Fruit fly (Drosophila melanogaster) whole organism, embryonic: ENCODE measurements around the gene wry.

Experiments used
- ATbp ChIP-seq: fragments of 200-800 bp; sonication (Bioruptor generic); optimal IDR thresholded peaks from 2 replicates; lab custom pipeline; 2017; ENCODE audit warnings: missing biosample characterization, mild to moderate bottlenecking, missing genetic modification characterization, missing genetic modification reagents
- Asciz ChIP-seq: fragments of 200-800 bp; sonication (Bioruptor generic); optimal IDR thresholded peaks from 2 replicates; lab custom pipeline; 2017; ENCODE audit warnings: missing biosample characterization, mild to moderate bottlenecking, missing genetic modification characterization, missing genetic modification reagents
- Atf6 ChIP-seq: fragments of 200-800 bp; sonication (Bioruptor generic); IDR thresholded peaks from 2 replicates; pipeline ENCODE4 v1.3.6; 2022; ENCODE audit warnings: missing biosample characterization, missing genetic modification characterization
- CG10147 ChIP-seq: fragments of 200-800 bp; sonication (Bioruptor generic); optimal IDR thresholded peaks from 2 replicates; lab custom pipeline; 2019; ENCODE audit warnings: missing biosample characterization, mild to moderate bottlenecking, missing genetic modification characterization, moderate library complexity
- CG11398 ChIP-seq: fragments of 200-800 bp; sonication (Bioruptor generic); optimal IDR thresholded peaks from 2 replicates; lab custom pipeline; 2016; ENCODE audit warnings: missing biosample characterization, missing genetic modification characterization
- CG12155 ChIP-seq: fragments of 200-800 bp; sonication (Bioruptor generic); optimal IDR thresholded peaks from 3 replicates; lab custom pipeline; 2016; ENCODE audit warnings: missing biosample characterization, missing genetic modification characterization
- CG13296 ChIP-seq: fragments of 200-800 bp; sonication (Bioruptor generic); optimal IDR thresholded peaks from 3 replicates; lab custom pipeline; 2018; ENCODE audit warnings: missing biosample characterization, mild to moderate bottlenecking, missing genetic modification characterization
- CG15479 ChIP-seq: fragments of 200-800 bp; sonication (Bioruptor generic); optimal IDR thresholded peaks from 3 replicates; lab custom pipeline; 2019; ENCODE audit warnings: missing biosample characterization, mild to moderate bottlenecking, missing genetic modification characterization, moderate library complexity
- CG17328 ChIP-seq: fragments of 200-800 bp; sonication (Bioruptor generic); IDR thresholded peaks from 2 replicates; pipeline ENCODE4 v1.3.6; 2022; ENCODE audit warnings: missing biosample characterization, missing genetic modification characterization
- CG18476 ChIP-seq: fragments of 200-800 bp; sonication (Bioruptor generic); optimal IDR thresholded peaks from 2 replicates; lab custom pipeline; 2016; ENCODE audit warnings: missing biosample characterization, mild to moderate bottlenecking, missing genetic modification characterization
- CG3163 ChIP-seq: fragments of 200-800 bp; sonication (Bioruptor generic); optimal IDR thresholded peaks from 3 replicates; lab custom pipeline; 2016; ENCODE audit warnings: missing biosample characterization, missing genetic modification characterization
- CG34224 ChIP-seq: fragments of 200-800 bp; sonication (Bioruptor generic); IDR thresholded peaks from 3 replicates; pipeline ENCODE4 v1.3.6; 2022; ENCODE audit warnings: missing biosample characterization, missing genetic modification characterization; ENCODE audit not compliant: partially characterized antibody
- CG3838 ChIP-seq: fragments of 200-800 bp; sonication (Bioruptor generic); optimal IDR thresholded peaks from 3 replicates; lab custom pipeline; 2016; ENCODE audit warnings: missing biosample characterization, missing genetic modification characterization
- CG4360 ChIP-seq: fragments of 200-800 bp; sonication (Bioruptor generic); IDR thresholded peaks from 2 replicates; pipeline ENCODE4 v1.3.6; 2022; ENCODE audit warnings: missing biosample characterization, missing genetic modification characterization
- CG4730 ChIP-seq: fragments of 200-800 bp; sonication (Bioruptor generic); IDR thresholded peaks from 2 replicates; pipeline ENCODE4 v1.3.6; 2022; ENCODE audit warnings: missing biosample characterization, missing genetic modification characterization
- CG7928 ChIP-seq: fragments of 200-800 bp; sonication (Bioruptor generic); optimal IDR thresholded peaks from 2 replicates; lab custom pipeline; 2017; ENCODE audit warnings: missing biosample characterization, mild to moderate bottlenecking, missing genetic modification characterization
- Deaf1 ChIP-seq: fragments of 200-800 bp; optimal IDR thresholded peaks from 3 replicates; lab custom pipeline; 2019; ENCODE audit warnings: missing biosample characterization, mild to moderate bottlenecking, missing genetic modification characterization, moderate library complexity
- Elba2 ChIP-seq: fragments of 200-800 bp; sonication (Bioruptor generic); optimal IDR thresholded peaks from 3 replicates; lab custom pipeline; 2016; ENCODE audit warnings: missing biosample characterization, missing genetic modification characterization
- Lpt ChIP-seq: fragments of >200 bp; optimal IDR thresholded peaks from 2 replicates; lab custom pipeline; 2018; ENCODE audit warnings: missing biosample characterization, missing genetic modification characterization
- Meics ChIP-seq: fragments of 200-800 bp; sonication (Bioruptor generic); optimal IDR thresholded peaks from 2 replicates; lab custom pipeline; 2017; ENCODE audit warnings: missing biosample characterization, mild to moderate bottlenecking, missing genetic modification characterization
- Nf-YB ChIP-seq: fragments of 200-800 bp; sonication (Bioruptor generic); optimal IDR thresholded peaks from 3 replicates; lab custom pipeline; 2019; ENCODE audit warnings: missing biosample characterization, mild to moderate bottlenecking, missing genetic modification characterization, moderate library complexity
- NfI ChIP-seq: fragments of 200-800 bp; sonication (Bioruptor generic); optimal IDR thresholded peaks from 3 replicates; lab custom pipeline; 2018; ENCODE audit warnings: missing biosample characterization, mild to moderate bottlenecking, missing genetic modification characterization, moderate library complexity
- ac ChIP-seq: fragments of 200-800 bp; sonication (Bioruptor generic); optimal IDR thresholded peaks from 3 replicates; lab custom pipeline; 2017; ENCODE audit warnings: missing biosample characterization, mild to moderate bottlenecking, missing genetic modification characterization
- crol ChIP-seq: fragments of 200-800 bp; sonication (Bioruptor generic); IDR thresholded peaks from 2 replicates; pipeline ENCODE4 v1.3.6; 2022; ENCODE audit warnings: missing biosample characterization, missing genetic modification characterization
- dm ChIP-seq: fragments of 200-800 bp; sonication (Bioruptor generic); optimal IDR thresholded peaks from 3 replicates; lab custom pipeline; 2016; ENCODE audit warnings: missing biosample characterization, missing genetic modification characterization
- dmrt11E ChIP-seq: fragments of 200-800 bp; sonication (Bioruptor generic); optimal IDR thresholded peaks from 3 replicates; lab custom pipeline; 2018; ENCODE audit warnings: missing biosample characterization, mild to moderate bottlenecking, missing genetic modification characterization, moderate library complexity
- eyg ChIP-seq: fragments of 200-800 bp; sonication (Bioruptor generic); optimal IDR thresholded peaks from 3 replicates; lab custom pipeline; 2016; ENCODE audit warnings: missing biosample characterization, missing genetic modification characterization
- insv ChIP-seq, 2 experiments: fragments of 200-800 bp; sonication (Bioruptor generic); optimal IDR thresholded peaks; 3 replicates each; lab custom pipeline; 2016 to 2018; ENCODE audit warnings: missing biosample characterization in 2 of 2, missing genetic modification characterization in 2 of 2
- kni ChIP-seq: fragments of 200-800 bp; sonication (Bioruptor generic); optimal IDR thresholded peaks from 3 replicates; lab custom pipeline; 2017; ENCODE audit warnings: mild to moderate bottlenecking, missing biosample characterization, missing genetic modification reagents, missing genetic modification characterization
- maf-S ChIP-seq: fragments of 200-800 bp; sonication (Bioruptor generic); optimal IDR thresholded peaks from 2 replicates; lab custom pipeline; 2016; ENCODE audit warnings: missing biosample characterization, missing genetic modification characterization
- nom ChIP-seq: fragments of 200-800 bp; sonication (Bioruptor generic); optimal IDR thresholded peaks from 2 replicates; lab custom pipeline; 2017; ENCODE audit warnings: missing biosample characterization, missing genetic modification characterization, mild to moderate bottlenecking, moderate library complexity, missing genetic modification reagents
- oc ChIP-seq: fragments of 200-800 bp; sonication (Bioruptor generic); optimal IDR thresholded peaks from 2 replicates; lab custom pipeline; 2018; ENCODE audit warnings: missing biosample characterization, mild to moderate bottlenecking, missing genetic modification characterization, moderate library complexity
- pan ChIP-seq, 4 experiments: fragments of >200 bp in 3 of 4; fragments of 200-800 bp in 1 of 4; sonication (Bioruptor generic) in 1 of 4; optimal IDR thresholded peaks in 3 of 4; IDR thresholded peaks in 1 of 4; 2 replicates each; pipeline versions ENCODE4 v1.3.6 to Lab custom; 2017 to 2022; ENCODE audit warnings: missing biosample characterization in 2 of 4, missing genetic modification characterization in 2 of 4, mixed read lengths in 1 of 4
- pros ChIP-seq: fragments of 200-800 bp; sonication (Bioruptor generic); optimal IDR thresholded peaks from 3 replicates; lab custom pipeline; 2019; ENCODE audit warnings: missing biosample characterization, mild to moderate bottlenecking, missing genetic modification characterization, moderate library complexity
- rib ChIP-seq: fragments of 200-800 bp; sonication (Bioruptor generic); IDR thresholded peaks from 2 replicates; pipeline ENCODE4 v1.3.6; 2022; ENCODE audit warnings: missing biosample characterization, missing genetic modification characterization
- row ChIP-seq: fragments of 200-800 bp; sonication (Bioruptor generic); IDR thresholded peaks from 3 replicates; pipeline ENCODE4 v1.3.6; 2022; ENCODE audit warnings: missing biosample characterization, missing genetic modification characterization
- sob ChIP-seq: fragments of 200-800 bp; sonication (Bioruptor generic); IDR thresholded peaks from 2 replicates; pipeline ENCODE4 v1.3.6; 2022; ENCODE audit warnings: missing biosample characterization, missing genetic modification characterization
- stwl ChIP-seq: fragments of 200-800 bp; sonication (Bioruptor generic); optimal IDR thresholded peaks from 3 replicates; lab custom pipeline; 2018; ENCODE audit warnings: missing biosample characterization, mild to moderate bottlenecking, missing genetic modification characterization, moderate library complexity
- tll ChIP-seq, 2 experiments: fragments of 200-800 bp in 1 of 2; fragments of >200 bp in 1 of 2; sonication (Bioruptor generic) in 1 of 2; optimal IDR thresholded peaks; 2 replicates each; lab custom pipeline; 2017 to 2019; ENCODE audit warnings: missing biosample characterization in 2 of 2, missing genetic modification characterization in 2 of 2, mild to moderate bottlenecking in 1 of 2, moderate library complexity in 1 of 2
- trem ChIP-seq: fragments of 200-800 bp; optimal IDR thresholded peaks from 3 replicates; lab custom pipeline; 2019; ENCODE audit warnings: missing biosample characterization, mild to moderate bottlenecking, missing genetic modification characterization, moderate library complexity
- tx ChIP-seq: fragments of 200-800 bp; sonication (Bioruptor generic); optimal IDR thresholded peaks from 2 replicates; lab custom pipeline; 2016; ENCODE audit warnings: missing biosample characterization, missing genetic modification characterization
- vnd ChIP-seq: fragments of 200-800 bp; sonication (Bioruptor generic); IDR thresholded peaks from 3 replicates; pipeline ENCODE4 v1.3.6; 2022; ENCODE audit warnings: missing biosample characterization, missing genetic modification characterization; ENCODE audit not compliant: partially characterized antibody
- yki ChIP-seq: fragments of >200 bp; optimal IDR thresholded peaks from 3 replicates; lab custom pipeline; 2018
- z ChIP-seq: fragments of 200-800 bp; sonication (Bioruptor generic); IDR thresholded peaks from 3 replicates; pipeline ENCODE4 v1.3.6; 2022; ENCODE audit warnings: missing biosample characterization, missing genetic modification characterization
- zf30C ChIP-seq: fragments of 200-800 bp; sonication (Bioruptor generic); optimal IDR thresholded peaks from 3 replicates; lab custom pipeline; 2018; ENCODE audit warnings: missing biosample characterization, mild to moderate bottlenecking, missing genetic modification characterization

wry gene

DNA sequence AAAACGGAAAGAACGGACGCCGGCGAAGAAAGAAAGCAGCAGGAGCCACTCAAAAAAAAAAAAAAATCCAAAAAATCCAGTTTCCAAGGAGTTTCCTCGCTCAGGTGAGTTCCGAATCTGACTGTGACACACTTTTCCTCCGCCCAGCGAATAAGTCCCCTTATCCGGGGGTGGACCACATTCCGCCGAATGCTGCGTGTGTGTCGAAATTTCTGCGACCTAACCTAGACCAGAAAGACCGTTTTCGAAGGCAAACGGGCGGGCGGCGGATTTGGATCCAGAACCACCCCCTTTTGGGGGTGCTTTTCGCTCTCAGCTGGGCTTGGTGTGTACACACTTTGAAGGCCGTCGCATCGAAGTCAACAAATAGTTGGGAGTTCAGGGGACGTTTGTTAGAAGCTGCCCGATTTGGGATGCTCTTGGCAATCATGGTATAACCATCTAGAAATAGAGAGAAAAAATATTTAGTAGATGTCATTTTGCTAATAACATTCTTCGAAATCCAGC, 48.9 kb downstream of the wry start (continued):
- no peak for TF ChIP-seq stwl (tag; lab: Kevin White, UChicago)
- no peak for TF ChIP-seq oc (tag; lab: Kevin White, UChicago)
- TF ChIP-seq eyg (GFP tag; lab: Kevin White, UChicago) = no peak
- TF ChIP-seq, all 482 proteins: peak for 17

DNA sequence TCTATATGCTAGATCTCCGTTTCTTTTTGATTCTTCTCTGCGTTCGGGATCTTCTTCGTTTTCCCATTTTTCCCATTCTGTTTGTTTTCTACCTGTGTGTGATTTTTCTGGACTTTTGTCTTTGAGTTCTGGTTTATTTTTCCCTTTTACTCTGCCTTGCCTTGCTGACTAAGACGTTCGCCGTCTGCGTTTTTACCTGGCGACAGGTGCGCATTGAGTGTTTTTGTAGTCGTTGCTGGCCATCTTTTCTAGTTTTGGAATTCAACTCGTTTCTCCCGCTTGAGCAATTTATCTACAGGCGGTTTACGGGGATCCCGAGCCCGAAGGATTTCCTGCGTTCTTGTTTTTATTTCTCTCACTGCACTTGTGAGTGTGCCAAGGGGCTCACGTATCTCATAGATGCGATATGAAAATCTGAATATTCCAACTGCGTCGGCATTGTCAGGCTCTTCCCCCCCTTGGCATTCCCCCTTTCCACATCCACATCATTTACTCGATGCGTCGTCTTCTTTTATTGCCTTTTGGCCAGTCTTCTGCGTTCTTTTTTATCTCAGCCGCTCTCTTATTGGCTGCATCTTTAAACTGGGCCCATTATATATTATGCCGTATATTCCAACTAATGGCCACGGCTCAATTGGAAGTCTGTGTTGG, 50.3 kb downstream of the wry start:
- TF ChIP-seq Nf-YB (peak; percentile 81), CG17328 (GFP tag; lab: Robert Waterston, UW) (no peak), CG34224 (GFP tag; lab: Robert Waterston, UW) (no peak), NfI (no peak), Deaf1 (tag; lab: Kevin White, UChicago) (no peak), crol (GFP tag; lab: Robert Waterston, UW) (peak; percentile 71), dm (GFP tag; lab: Kevin White, UChicago) (no peak), vnd (GFP tag; lab: Robert Waterston, UW) (0 out of 3 replicates have a peak, but pooled peaks have one; percentile 26), CG12155 (GFP tag; lab: Kevin White, UChicago) (no peak), CG4360 (no peak), Asciz (no peak), CG18476 (GFP tag; lab: Kevin White, UChicago) (no peak), Atf6 (GFP tag; lab: Robert Waterston, UW) (no peak), maf-S (no peak), kni (GFP tag; lab: Kevin White, UChicago) (peak; percentile 75), CG3838 (no peak), Lpt (GFP tag; lab: Kevin White, UChicago) (no peak), row (GFP tag; lab: Robert Waterston, UW) (0 out of 3 replicates have a peak, but pooled peaks have one; percentile 11), ATbp (no peak), zf30C (GFP tag; lab: Kevin White, UChicago) (peak; percentile 85), z (peak; percentile 86), pros (GFP tag; lab: Kevin White, UChicago) (peak; percentile 97), CG3163 (GFP tag; lab: Kevin White, UChicago) (no peak), tll (GFP tag; optimal IDR thresholded peaks at IDR 0.05; lab: Kevin White, UChicago) (peak in 1 of 2 experiments; percentile 74), CG11398 (GFP tag; lab: Kevin White, UChicago) (no peak), CG10147 (no peak), ac (GFP tag; lab: Kevin White, UChicago) (peak; percentile 95), insv (GFP tag; optimal IDR thresholded peaks at IDR 0.05; lab: Kevin White, UChicago) (peak in 1 of 2 experiments; percentile 80), nom (peak; percentile 51), CG15479 (GFP tag; lab: Kevin White, UChicago) (peak; percentile 0), Elba2 (GFP tag; lab: Kevin White, UChicago) (peak; percentile 79)
- TF ChIP-seq, all 482 proteins: peak for 14

DNA sequence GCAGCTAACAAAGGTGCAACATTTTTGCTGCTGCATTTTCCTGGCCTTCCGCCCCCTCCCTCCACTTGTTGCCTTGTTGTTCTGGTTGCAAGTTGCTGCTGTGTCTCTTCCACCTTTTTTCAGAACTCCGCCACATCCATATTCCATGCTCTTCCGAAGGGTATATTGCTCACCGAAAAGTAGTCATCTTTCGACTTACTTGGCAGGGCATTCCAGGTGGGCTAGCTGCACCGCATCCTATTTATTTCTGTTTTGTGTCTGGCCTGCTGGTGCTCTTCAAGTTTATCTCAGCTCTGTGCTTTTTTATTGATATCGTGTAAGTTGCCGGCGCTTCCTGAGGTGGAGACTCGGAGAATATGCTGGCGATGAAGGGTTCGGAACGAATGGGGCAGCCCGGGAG, 51.4 kb downstream of the wry start:
- no peak for TF ChIP-seq rib (GFP tag; lab: Robert Waterston, UW)
- TF ChIP-seq CG4730 (GFP tag; lab: Robert Waterston, UW) = no peak
- no peak for TF ChIP-seq CG13296 (GFP tag; lab: Kevin White, UChicago)
- no peak for TF ChIP-seq pan (optimal IDR thresholded peaks at IDR 0.05; lab: Kevin White, UChicago)
- no peak for TF ChIP-seq pan (GFP tag; optimal IDR thresholded peaks at IDR 0.05 in 1 of 2, IDR thresholded peaks at IDR 0.05 in 1 of 2)
- TF ChIP-seq CG7928 (GFP tag; lab: Kevin White, UChicago) = no peak
- no peak for TF ChIP-seq sob (GFP tag; lab: Robert Waterston, UW)
- no peak for TF ChIP-seq yki (lab: Kevin White, UChicago)
- no peak for TF ChIP-seq tx (GFP tag; lab: Kevin White, UChicago)
- TF ChIP-seq dmrt11E (tag; lab: Kevin White, UChicago) = no peak
- TF ChIP-seq Meics (GFP tag; lab: Kevin White, UChicago) = no peak
- no peak for TF ChIP-seq trem (tag; lab: Kevin White, UChicago)
